Worm (Caenorhabditis elegans): Measurements from ENCODE around the gene T23E1.3.
A peak's percentile ranks its signal among the peaks of the same experiment; 100 is the strongest.

- TF ChIP-seq ceh-2 (tag; optimal IDR thresholded peaks at IDR 0.05): no peak
- TF ChIP-seq nhr-11 (tag; optimal IDR thresholded peaks at IDR 0.05): no peak
- TF ChIP-seq tbx-2 (tag; optimal IDR thresholded peaks at IDR 0.05): no peak
- TF ChIP-seq ceh-34 (tag; optimal IDR thresholded peaks at IDR 0.05): peak; percentile 39
- TF ChIP-seq fax-1 (tag; optimal IDR thresholded peaks at IDR 0.05): no peak
- TF ChIP-seq fkh-10 (GFP tag; optimal IDR thresholded peaks at IDR 0.05): no peak
- TF ChIP-seq elt-2 (tag; optimal IDR thresholded peaks at IDR 0.05): no peak
- TF ChIP-seq pqm-1 (tag; optimal IDR thresholded peaks at IDR 0.05): no peak
- no peak for TF ChIP-seq hlh-13 (GFP tag; optimal IDR thresholded peaks at IDR 0.05)
- no peak for TF ChIP-seq C38D4.7 (GFP tag; optimal IDR thresholded peaks at IDR 0.05)
- TF ChIP-seq pha-2 (tag; optimal IDR thresholded peaks at IDR 0.05): no peak
- TF ChIP-seq pha-4 (tag; optimal IDR thresholded peaks at IDR 0.05): no peak
- no peak for TF ChIP-seq ama-1 (optimal IDR thresholded peaks at IDR 0.05)
- no peak for TF ChIP-seq ttx-3 (tag; optimal IDR thresholded peaks at IDR 0.05)
Measured at ce11 chrIV:3163562-3163961, 17.9 kb downstream of the T23E1.3 start.

All from whole organism, late embryonic.